Fruit fly (Drosophila melanogaster) whole organism, embryonic: ENCODE results near the gene CG31817.

Source experiments
- Adf1 ChIP-seq: fragments of 200-800 bp; sonication (Bioruptor generic); IDR thresholded peaks from 2 replicates; pipeline ENCODE4 v1.3.6; 2022; ENCODE audit warnings: missing biosample characterization, missing genetic modification characterization
- CG10654 ChIP-seq: fragments of 200-800 bp; sonication (Bioruptor generic); optimal IDR thresholded peaks from 2 replicates; lab custom pipeline; 2016; ENCODE audit warnings: missing biosample characterization, missing genetic modification characterization
- CG11456 ChIP-seq: fragments of 200-800 bp; sonication (Bioruptor generic); IDR thresholded peaks from 3 replicates; pipeline ENCODE4 v1.3.6; 2022; ENCODE audit warnings: missing biosample characterization, missing genetic modification characterization
- CG12155 ChIP-seq: fragments of 200-800 bp; sonication (Bioruptor generic); optimal IDR thresholded peaks from 3 replicates; lab custom pipeline; 2016; ENCODE audit warnings: missing biosample characterization, missing genetic modification characterization
- CG12219 ChIP-seq: fragments of 200-800 bp; sonication (Bioruptor generic); optimal IDR thresholded peaks from 3 replicates; lab custom pipeline; 2018; ENCODE audit warnings: missing biosample characterization, mild to moderate bottlenecking, missing genetic modification characterization
- CG13624 ChIP-seq: fragments of 200-800 bp; sonication (Bioruptor generic); optimal IDR thresholded peaks from 2 replicates; lab custom pipeline; 2016; ENCODE audit warnings: missing biosample characterization, missing genetic modification characterization
- CG13775 ChIP-seq: fragments of 200-800 bp; sonication (Bioruptor generic); optimal IDR thresholded peaks from 3 replicates; lab custom pipeline; 2017; ENCODE audit warnings: missing biosample characterization, mild to moderate bottlenecking, missing genetic modification characterization
- CG14860 ChIP-seq: fragments of 200-800 bp; sonication (Bioruptor generic); IDR thresholded peaks from 3 replicates; pipeline ENCODE4 v1.3.6; 2022; ENCODE audit warnings: missing biosample characterization, missing genetic modification characterization; ENCODE audit not compliant: partially characterized antibody
- CG17359 ChIP-seq: fragments of 200-800 bp; sonication (Bioruptor generic); optimal IDR thresholded peaks from 3 replicates; lab custom pipeline; 2018; ENCODE audit warnings: missing biosample characterization, mild to moderate bottlenecking, missing genetic modification characterization, moderate library complexity
- CG17568 ChIP-seq: fragments of 200-800 bp; sonication (Bioruptor generic); optimal IDR thresholded peaks from 2 replicates; lab custom pipeline; 2018; ENCODE audit warnings: missing biosample characterization, mild to moderate bottlenecking, missing genetic modification characterization, moderate library complexity
- CG17912 ChIP-seq: fragments of 200-800 bp; sonication (Bioruptor generic); optimal IDR thresholded peaks from 2 replicates; lab custom pipeline; 2018; ENCODE audit warnings: missing biosample characterization, mild to moderate bottlenecking, missing genetic modification characterization
- CG18619 ChIP-seq: fragments of 200-800 bp; sonication (Bioruptor generic); optimal IDR thresholded peaks from 3 replicates; lab custom pipeline; 2017; ENCODE audit warnings: missing biosample characterization, mild to moderate bottlenecking, missing genetic modification characterization
- CG4328 ChIP-seq: fragments of 200-800 bp; sonication (Bioruptor generic); optimal IDR thresholded peaks from 3 replicates; lab custom pipeline; 2017; ENCODE audit warnings: missing biosample characterization, missing genetic modification reagents, missing genetic modification characterization
- CG43689 ChIP-seq: fragments of 200-800 bp; sonication (Bioruptor generic); IDR thresholded peaks from 2 replicates; pipeline ENCODE4 v1.3.6; 2022; ENCODE audit warnings: missing biosample characterization, missing genetic modification characterization
- CG4707 ChIP-seq: fragments of 200-800 bp; sonication (Bioruptor generic); optimal IDR thresholded peaks from 2 replicates; lab custom pipeline; 2018; ENCODE audit warnings: missing biosample characterization, mild to moderate bottlenecking, missing genetic modification characterization, moderate library complexity
- CG6272 ChIP-seq: fragments of 200-800 bp; sonication (Bioruptor generic); IDR thresholded peaks from 2 replicates; pipeline ENCODE4 v1.3.6; 2022; ENCODE audit warnings: missing biosample characterization, missing genetic modification characterization
- CG6654 ChIP-seq: fragments of 200-800 bp; sonication (Bioruptor generic); optimal IDR thresholded peaks from 2 replicates; lab custom pipeline; 2017; ENCODE audit warnings: missing biosample characterization, mild to moderate bottlenecking, missing genetic modification characterization
- CG6765 ChIP-seq: fragments of 200-800 bp; sonication (Bioruptor generic); optimal IDR thresholded peaks from 3 replicates; lab custom pipeline; 2017; ENCODE audit warnings: missing biosample characterization, mild to moderate bottlenecking, missing genetic modification characterization
- CG9876 ChIP-seq: fragments of 200-800 bp; sonication (Bioruptor generic); optimal IDR thresholded peaks from 2 replicates; lab custom pipeline; 2016; ENCODE audit warnings: missing biosample characterization, missing genetic modification characterization
- D19A ChIP-seq: fragments of 200-800 bp; optimal IDR thresholded peaks from 3 replicates; lab custom pipeline; 2019; ENCODE audit warnings: missing biosample characterization, mild to moderate bottlenecking, missing genetic modification characterization, moderate library complexity
- E2f1 ChIP-seq: fragments of 200-800 bp; sonication (Bioruptor generic); IDR thresholded peaks from 2 replicates; pipeline ENCODE4 v1.3.6; 2022; ENCODE audit warnings: missing biosample characterization, missing genetic modification characterization
- Fer2 ChIP-seq: fragments of 200-800 bp; sonication (Bioruptor generic); optimal IDR thresholded peaks from 2 replicates; lab custom pipeline; 2018; ENCODE audit warnings: missing biosample characterization, mild to moderate bottlenecking, missing genetic modification characterization, moderate library complexity
- Hand ChIP-seq: fragments of 200-800 bp; sonication (Bioruptor generic); optimal IDR thresholded peaks from 2 replicates; lab custom pipeline; 2017; ENCODE audit warnings: mild to moderate bottlenecking, missing biosample characterization, missing genetic modification reagents, missing genetic modification characterization
- Hmx ChIP-seq: fragments of 200-800 bp; sonication (Bioruptor generic); optimal IDR thresholded peaks from 2 replicates; lab custom pipeline; 2016; ENCODE audit warnings: missing biosample characterization, missing genetic modification characterization
- MBD-R2 ChIP-seq: fragments of 200-800 bp; sonication (Bioruptor generic); IDR thresholded peaks from 2 replicates; pipeline ENCODE4 v1.3.6; 2022; ENCODE audit warnings: missing biosample characterization, missing genetic modification characterization
- Med ChIP-seq: fragments of 200-800 bp; sonication (Bioruptor generic); peaks from one replicate; lab custom pipeline; 2016; ENCODE audit warnings: missing biosample characterization, missing genetic modification characterization, mild to moderate bottlenecking, inconsistent platforms, moderate library complexity
- NC2β ChIP-seq: fragments of 200-800 bp; sonication (Bioruptor generic); optimal IDR thresholded peaks from 2 replicates; lab custom pipeline; 2016; ENCODE audit warnings: missing biosample characterization, missing genetic modification characterization
- NK7.1 ChIP-seq: fragments of 200-800 bp; sonication (Bioruptor generic); optimal IDR thresholded peaks from 3 replicates; lab custom pipeline; 2016; ENCODE audit warnings: missing biosample characterization, missing genetic modification characterization
- Neu2 ChIP-seq: fragments of 200-800 bp; sonication (Bioruptor generic); optimal IDR thresholded peaks from 3 replicates; lab custom pipeline; 2016; ENCODE audit warnings: missing biosample characterization, missing genetic modification characterization, borderline replicate concordance
- Nf-YA ChIP-seq: fragments of 200-800 bp; sonication (Bioruptor generic); IDR thresholded peaks from 2 replicates; pipeline ENCODE4 v1.3.6; 2022; ENCODE audit warnings: missing biosample characterization, missing genetic modification characterization
- Sry-δ ChIP-seq: fragments of 200-800 bp; sonication (Bioruptor generic); optimal IDR thresholded peaks from 2 replicates; lab custom pipeline; 2016; ENCODE audit warnings: missing biosample characterization, missing genetic modification characterization
- Tbp ChIP-seq: fragments of >200 bp; optimal IDR thresholded peaks from 2 replicates; lab custom pipeline; 2018; ENCODE audit warnings: missing biosample characterization, missing genetic modification characterization
- ara ChIP-seq: fragments of 200-800 bp; sonication (Bioruptor generic); IDR thresholded peaks from 2 replicates; pipeline ENCODE4 v1.3.6; 2022; ENCODE audit warnings: missing biosample characterization, missing genetic modification characterization
- ato ChIP-seq: fragments of 200-800 bp; sonication (Bioruptor generic); IDR thresholded peaks from 2 replicates; pipeline ENCODE4 v1.3.6; 2022; ENCODE audit warnings: missing biosample characterization, missing genetic modification characterization; ENCODE audit not compliant: partially characterized antibody
- corto ChIP-seq: fragments of 200-800 bp; sonication (Bioruptor generic); optimal IDR thresholded peaks from 2 replicates; lab custom pipeline; 2016; ENCODE audit warnings: missing biosample characterization, mild to moderate bottlenecking, missing genetic modification characterization, moderate library complexity
- crol ChIP-seq: fragments of 200-800 bp; sonication (Bioruptor generic); IDR thresholded peaks from 2 replicates; pipeline ENCODE4 v1.3.6; 2022; ENCODE audit warnings: missing biosample characterization, missing genetic modification characterization
- cwo ChIP-seq: fragments of 200-800 bp; sonication (Bioruptor generic); optimal IDR thresholded peaks from 3 replicates; lab custom pipeline; 2017; ENCODE audit warnings: missing biosample characterization, missing genetic modification characterization, mild to moderate bottlenecking, moderate library complexity, missing genetic modification reagents
- dmrt11E ChIP-seq: fragments of 200-800 bp; sonication (Bioruptor generic); optimal IDR thresholded peaks from 3 replicates; lab custom pipeline; 2018; ENCODE audit warnings: missing biosample characterization, mild to moderate bottlenecking, missing genetic modification characterization, moderate library complexity
- gce ChIP-seq: fragments of 200-800 bp; sonication (Bioruptor generic); IDR thresholded peaks from 3 replicates; pipeline ENCODE4 v1.3.6; 2022; ENCODE audit warnings: missing biosample characterization, missing genetic modification characterization
- gcm2 ChIP-seq: fragments of 200-800 bp; sonication (Bioruptor generic); optimal IDR thresholded peaks from 2 replicates; lab custom pipeline; 2016; ENCODE audit warnings: missing biosample characterization, missing genetic modification characterization
- h ChIP-seq: fragments of >200 bp; optimal IDR thresholded peaks from 2 replicates; lab custom pipeline; 2017
- jing ChIP-seq: fragments of 200-800 bp; sonication (Bioruptor generic); optimal IDR thresholded peaks from 2 replicates; lab custom pipeline; 2018; ENCODE audit warnings: missing biosample characterization, mild to moderate bottlenecking, missing genetic modification characterization
- oc ChIP-seq: fragments of 200-800 bp; sonication (Bioruptor generic); optimal IDR thresholded peaks from 2 replicates; lab custom pipeline; 2018; ENCODE audit warnings: missing biosample characterization, mild to moderate bottlenecking, missing genetic modification characterization, moderate library complexity
- odd ChIP-seq: fragments of 200-800 bp; sonication (Bioruptor generic); optimal IDR thresholded peaks from 2 replicates; lab custom pipeline; 2017; ENCODE audit warnings: missing biosample characterization, mild to moderate bottlenecking, missing genetic modification characterization
- org-1 ChIP-seq: fragments of 200-800 bp; sonication (Bioruptor generic); optimal IDR thresholded peaks from 2 replicates; lab custom pipeline; 2017; ENCODE audit warnings: missing biosample characterization, missing genetic modification characterization
- ranshi ChIP-seq: fragments of 200-800 bp; sonication (Bioruptor generic); IDR thresholded peaks from 2 replicates; pipeline ENCODE4 v1.3.6; 2022; ENCODE audit warnings: missing biosample characterization, missing genetic modification characterization
- row ChIP-seq: fragments of 200-800 bp; sonication (Bioruptor generic); IDR thresholded peaks from 3 replicates; pipeline ENCODE4 v1.3.6; 2022; ENCODE audit warnings: missing biosample characterization, missing genetic modification characterization
- seq ChIP-seq: fragments of 200-800 bp; sonication (Bioruptor generic); IDR thresholded peaks from 2 replicates; pipeline ENCODE4 v1.3.6; 2022; ENCODE audit warnings: missing biosample characterization, missing genetic modification characterization
- slou ChIP-seq: fragments of 200-800 bp; sonication (Bioruptor generic); optimal IDR thresholded peaks from 3 replicates; lab custom pipeline; 2016; ENCODE audit warnings: missing biosample characterization, missing genetic modification characterization
- slp2 ChIP-seq: fragments of 200-800 bp; sonication (Bioruptor generic); optimal IDR thresholded peaks from 2 replicates; lab custom pipeline; 2016; ENCODE audit warnings: missing biosample characterization, missing genetic modification characterization
- so ChIP-seq: fragments of 200-800 bp; sonication (Bioruptor generic); IDR thresholded peaks from 3 replicates; pipeline ENCODE4 v1.3.6; 2022; ENCODE audit warnings: missing biosample characterization, missing genetic modification characterization
- yki ChIP-seq: fragments of >200 bp; optimal IDR thresholded peaks from 3 replicates; lab custom pipeline; 2018
- zfh1 ChIP-seq: fragments of 200-800 bp; sonication (Bioruptor generic); IDR thresholded peaks from 3 replicates; pipeline ENCODE4 v1.3.6; 2022; ENCODE audit warnings: missing biosample characterization, missing genetic modification characterization

Gene CG31817

DNA sequence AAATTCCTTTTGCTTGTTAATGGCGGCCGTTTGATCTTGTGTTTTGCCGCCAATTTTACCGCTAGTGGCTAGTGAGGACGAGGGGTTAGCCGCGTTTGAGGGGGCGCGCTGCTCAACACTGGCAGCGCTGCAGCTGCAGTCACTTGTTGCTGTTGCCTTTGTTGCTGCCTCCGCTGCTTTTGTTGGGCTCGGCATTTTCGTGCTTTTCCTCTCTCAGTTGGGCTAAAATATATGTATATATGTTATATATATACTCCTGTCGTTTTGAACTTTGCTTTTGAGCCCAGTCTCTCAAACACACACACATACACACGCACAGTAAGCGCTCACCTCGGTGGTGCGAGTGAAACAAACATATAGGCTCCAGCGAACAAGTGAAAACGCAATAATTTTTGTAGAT is 12.9 kb downstream of the CG31817 start (continued):
- TF ChIP-seq CG14860 (no peak), corto (GFP tag; lab: Kevin White, UChicago) (peak; percentile 62), row (peak; percentile 11; the same call in 1 of the 3 replicates), Hand (no peak), CG4328 (GFP tag; lab: Kevin White, UChicago) (no peak), Fer2 (tag; lab: Kevin White, UChicago) (no peak), cwo (GFP tag; lab: Kevin White, UChicago) (no peak), Med (GFP tag; lab: Kevin White, UChicago) (peak; percentile 46), E2f1 (GFP tag; lab: Robert Waterston, UW) (peak; percentile 63; the same call in 1 of the 2 replicates), ato (no peak), CG4707 (no peak), Hmx (GFP tag; lab: Kevin White, UChicago) (no peak), MBD-R2 (GFP tag; lab: Robert Waterston, UW) (no peak), gcm2 (no peak), CG6654 (GFP tag; lab: Kevin White, UChicago) (no peak), so (GFP tag; lab: Robert Waterston, UW) (0 out of 3 replicates have a peak, but pooled peaks have one; percentile 25), NC2β (GFP tag; lab: Kevin White, UChicago) (no peak), CG12155 (GFP tag; lab: Kevin White, UChicago) (no peak), slp2 (GFP tag; lab: Kevin White, UChicago) (no peak), org-1 (GFP tag; lab: Kevin White, UChicago) (no peak), jing (GFP tag; lab: Kevin White, UChicago) (no peak), NK7.1 (GFP tag; lab: Kevin White, UChicago) (no peak), zfh1 (no peak), odd (no peak), CG9876 (GFP tag; lab: Kevin White, UChicago) (no peak), CG11456 (no peak), CG13775 (GFP tag; lab: Kevin White, UChicago) (no peak), CG13624 (GFP tag; lab: Kevin White, UChicago) (no peak), oc (peak; percentile 19), crol (GFP tag; lab: Robert Waterston, UW) (peak; percentile 93), Neu2 (GFP tag; lab: Kevin White, UChicago) (no peak), ara (GFP tag; lab: Robert Waterston, UW) (peak; percentile 54), Sry-δ (no peak), h (lab: Kevin White, UChicago) (no peak), seq (GFP tag; lab: Robert Waterston, UW) (peak; percentile 29; the same call in 1 of the 2 replicates), CG17359 (no peak), D19A (tag; lab: Kevin White, UChicago) (no peak), CG17568 (GFP tag; lab: Kevin White, UChicago) (no peak), CG6765 (GFP tag; lab: Kevin White, UChicago) (peak; percentile 9), yki (lab: Kevin White, UChicago) (no peak), dmrt11E (tag; lab: Kevin White, UChicago) (no peak), Adf1 (peak; percentile 53), gce (GFP tag; lab: Robert Waterston, UW) (no peak), Nf-YA (GFP tag; lab: Robert Waterston, UW) (no peak), slou (GFP tag; lab: Kevin White, UChicago) (no peak), CG43689 (no peak), CG12219 (GFP tag; lab: Kevin White, UChicago) (no peak), CG10654 (GFP tag; lab: Kevin White, UChicago) (no peak), ranshi (0 out of 2 replicates have a peak, but pooled peaks have one; percentile 10), CG17912 (GFP tag; lab: Kevin White, UChicago) (no peak), Tbp (GFP tag; lab: Kevin White, UChicago) (no peak), CG6272 (GFP tag; lab: Robert Waterston, UW) (no peak), CG18619 (GFP tag; lab: Kevin White, UChicago) (no peak)
